Fruit fly (Drosophila melanogaster): ENCODE data around the gene Acyp.

- TF ChIP-seq cic (GFP tag; optimal IDR thresholded peaks at IDR 0.05), result peak; percentile 20
- peak; percentile 20 for TF ChIP-seq Mnt (GFP tag; optimal IDR thresholded peaks at IDR 0.05)
- TF ChIP-seq CG11617 (GFP tag; optimal IDR thresholded peaks at IDR 0.05), result no peak
- TF ChIP-seq CG33017 (tag; optimal IDR thresholded peaks at IDR 0.05), result no peak
- TF ChIP-seq Hr96 (GFP tag; optimal IDR thresholded peaks at IDR 0.05), result no peak
- peak; percentile 36 for TF ChIP-seq bab1 (GFP tag; optimal IDR thresholded peaks at IDR 0.05)
Observed at dm6 chr2L:13878801-13879200, 33.1 kb upstream of the Acyp start.

Measured in whole organism, adult.